Worm (Caenorhabditis elegans) whole organism, mixed stage, embryonic: ENCODE measurements around the gene ckc-1.

Experiments
- M03D4.4 ChIP-seq: sonication (generic microtip); optimal IDR thresholded peaks from 2 replicates; lab custom pipeline; 2017; ENCODE audit warnings: mild to moderate bottlenecking, missing genetic modification characterization, missing compliant biosample characterization
- bed-3 ChIP-seq: fragments of 200-800 bp; sonication (Bioruptor generic); optimal IDR thresholded peaks from 3 replicates; lab custom pipeline; 2018; ENCODE audit warnings: mild to moderate bottlenecking, missing genetic modification characterization, moderate library complexity, missing compliant biosample characterization
- blmp-1 ChIP-seq: fragments of 150-350 bp; optimal IDR thresholded peaks from 2 replicates; lab custom pipeline; 2014; ENCODE audit warnings: missing biosample characterization, missing genetic modification characterization
- ceh-39 ChIP-seq: fragments of 150-350 bp; optimal IDR thresholded peaks from 2 replicates; lab custom pipeline; 2014; ENCODE audit warnings: missing biosample characterization, missing genetic modification characterization
- ceh-43 ChIP-seq: fragments of 200-800 bp; sonication (Bioruptor generic); optimal IDR thresholded peaks from 2 replicates; lab custom pipeline; 2018; ENCODE audit warnings: mild to moderate bottlenecking, missing genetic modification characterization, moderate library complexity, missing compliant biosample characterization
- ceh-83 ChIP-seq: fragments of 200-800 bp; sonication (Bioruptor generic); optimal IDR thresholded peaks from 2 replicates; lab custom pipeline; 2018; ENCODE audit warnings: mild to moderate bottlenecking, missing genetic modification characterization, missing compliant biosample characterization
- ces-1 ChIP-seq: fragments of 150-350 bp; optimal IDR thresholded peaks from 2 replicates; lab custom pipeline; 2014; ENCODE audit warnings: missing biosample characterization, missing genetic modification reagents, missing genetic modification characterization
- cnd-1 ChIP-seq: fragments of 200-800 bp; sonication (Bioruptor generic); optimal IDR thresholded peaks from 2 replicates; lab custom pipeline; 2018; ENCODE audit warnings: mild to moderate bottlenecking, missing genetic modification characterization, missing compliant biosample characterization
- drap-1 ChIP-seq: fragments of 200-800 bp; sonication (Bioruptor generic); optimal IDR thresholded peaks from 3 replicates; lab custom pipeline; 2018; ENCODE audit warnings: mild to moderate bottlenecking, missing genetic modification characterization, missing compliant biosample characterization
- elt-1 ChIP-seq: sonication (generic microtip); optimal IDR thresholded peaks from 2 replicates; lab custom pipeline; 2017; ENCODE audit warnings: missing genetic modification characterization, mild to moderate bottlenecking, missing compliant biosample characterization, antibody characterized with exemption, moderate library complexity, borderline replicate concordance; ENCODE audit not compliant: insufficient read depth
- elt-3 ChIP-seq: fragments of 150-350 bp; optimal IDR thresholded peaks from 2 replicates; lab custom pipeline; 2014; ENCODE audit warnings: missing biosample characterization, missing genetic modification characterization
- flh-1 ChIP-seq: fragments of 200-800 bp; sonication (Bioruptor generic); optimal IDR thresholded peaks from 2 replicates; lab custom pipeline; 2018; ENCODE audit warnings: mild to moderate bottlenecking, missing genetic modification characterization, moderate library complexity, missing compliant biosample characterization
- ham-2 ChIP-seq: fragments of 200-800 bp; sonication (Bioruptor generic); optimal IDR thresholded peaks from 2 replicates; lab custom pipeline; 2018; ENCODE audit warnings: mild to moderate bottlenecking, missing genetic modification characterization, missing compliant biosample characterization
- hlh-1 ChIP-seq: fragments of 150-350 bp; optimal IDR thresholded peaks from 2 replicates; lab custom pipeline; 2014; ENCODE audit warnings: missing biosample characterization, missing genetic modification reagents, missing genetic modification characterization
- lin-13 ChIP-seq: fragments of 150-350 bp; optimal IDR thresholded peaks from 2 replicates; lab custom pipeline; 2014; ENCODE audit warnings: missing biosample characterization, missing genetic modification characterization
- lin-32 ChIP-seq: fragments of 200-800 bp; sonication (Bioruptor generic); optimal IDR thresholded peaks from 2 replicates; lab custom pipeline; 2018; ENCODE audit warnings: mild to moderate bottlenecking, missing genetic modification characterization, missing compliant biosample characterization
- lsy-2 ChIP-seq: fragments of 150-350 bp; optimal IDR thresholded peaks from 2 replicates; lab custom pipeline; 2014; ENCODE audit warnings: missing biosample characterization, missing genetic modification characterization
- mab-5 ChIP-seq: fragments of 150-350 bp; optimal IDR thresholded peaks from 2 replicates; lab custom pipeline; 2014; ENCODE audit warnings: missing biosample characterization, missing genetic modification characterization
- mep-1 ChIP-seq: fragments of 150-350 bp; optimal IDR thresholded peaks from 2 replicates; lab custom pipeline; 2017; ENCODE audit warnings: missing biosample characterization, missing genetic modification reagents, missing genetic modification characterization, inconsistent platforms
- mls-2 ChIP-seq: sonication (generic microtip); optimal IDR thresholded peaks from 2 replicates; lab custom pipeline; 2016; ENCODE audit warnings: mild to moderate bottlenecking, missing genetic modification characterization, moderate library complexity, missing compliant biosample characterization
- nhr-12 ChIP-seq: fragments of 150-350 bp; optimal IDR thresholded peaks from 2 replicates; lab custom pipeline; 2014; ENCODE audit warnings: missing biosample characterization, missing genetic modification characterization
- nhr-2 ChIP-seq: fragments of 150-350 bp; optimal IDR thresholded peaks from 2 replicates; lab custom pipeline; 2014; ENCODE audit warnings: missing biosample characterization, missing genetic modification characterization
- nhr-237 ChIP-seq: fragments of 150-350 bp; optimal IDR thresholded peaks from 2 replicates; lab custom pipeline; 2014; ENCODE audit warnings: missing biosample characterization, missing genetic modification characterization
- nhr-28 ChIP-seq: fragments of 150-350 bp; optimal IDR thresholded peaks from 2 replicates; lab custom pipeline; 2014; ENCODE audit warnings: missing biosample characterization, missing genetic modification characterization
- nhr-76 ChIP-seq: sonication (generic microtip); optimal IDR thresholded peaks from 2 replicates; lab custom pipeline; 2017; ENCODE audit warnings: missing biosample characterization, missing genetic modification characterization
- sem-2 ChIP-seq: fragments of 200-800 bp; sonication (Bioruptor generic); optimal IDR thresholded peaks from 2 replicates; lab custom pipeline; 2018; ENCODE audit warnings: mild to moderate bottlenecking, missing genetic modification characterization, missing compliant biosample characterization
- snpc-4 ChIP-seq: fragments of 150-350 bp; optimal IDR thresholded peaks from 2 replicates; lab custom pipeline; 2014; ENCODE audit warnings: missing biosample characterization, missing genetic modification characterization
- sptf-1 ChIP-seq: sonication (generic microtip); optimal IDR thresholded peaks from 2 replicates; lab custom pipeline; 2017; ENCODE audit warnings: mild to moderate bottlenecking, missing genetic modification characterization, moderate library complexity, missing compliant biosample characterization
- tbx-8 ChIP-seq: fragments of 200-800 bp; sonication (Bioruptor generic); optimal IDR thresholded peaks from 2 replicates; lab custom pipeline; 2018; ENCODE audit warnings: mild to moderate bottlenecking, missing genetic modification characterization, moderate library complexity, missing compliant biosample characterization
- unc-39 ChIP-seq: fragments of 150-350 bp; optimal IDR thresholded peaks from 2 replicates; lab custom pipeline; 2014; ENCODE audit warnings: missing biosample characterization, missing genetic modification characterization
- unc-62 ChIP-seq: fragments of 150-350 bp; optimal IDR thresholded peaks from 2 replicates; lab custom pipeline; 2014; ENCODE audit warnings: missing biosample characterization, missing genetic modification reagents, missing genetic modification characterization
- zip-8 ChIP-seq: fragments of 150-350 bp; optimal IDR thresholded peaks from 2 replicates; lab custom pipeline; 2014; ENCODE audit warnings: missing biosample characterization, missing genetic modification characterization
- ztf-11 ChIP-seq: fragments of 150-350 bp; optimal IDR thresholded peaks from 2 replicates; lab custom pipeline; 2014; ENCODE audit warnings: missing biosample characterization, missing genetic modification characterization

Gene ckc-1

ce11 chrX:3552948-3553347 is 23.5 kb upstream of the ckc-1 start:
- no peak for TF ChIP-seq nhr-12
- no peak for TF ChIP-seq snpc-4 (tag; lab: Kevin White, UChicago)
- TF ChIP-seq nhr-76 (tag; lab: Kevin White, UChicago): no peak
- TF ChIP-seq nhr-28 (tag; lab: Kevin White, UChicago): no peak
- no peak for TF ChIP-seq unc-39 (tag; lab: Kevin White, UChicago)
- no peak for TF ChIP-seq sptf-1 (tag; lab: Kevin White, UChicago)
- TF ChIP-seq sem-2 (GFP tag; lab: Kevin White, UChicago): no peak
- no peak for TF ChIP-seq mls-2 (tag; lab: Kevin White, UChicago)
- TF ChIP-seq lin-13 (tag; lab: Kevin White, UChicago): no peak
- no peak for TF ChIP-seq nhr-237 (tag; lab: Kevin White, UChicago)
- TF ChIP-seq bed-3 (GFP tag; lab: Kevin White, UChicago): no peak
- no peak for TF ChIP-seq ces-1 (GFP tag; lab: Kevin White, UChicago)
- TF ChIP-seq hlh-1 (tag; lab: Kevin White, UChicago): no peak
- no peak for TF ChIP-seq elt-1 (tag; lab: Kevin White, UChicago)
- TF ChIP-seq mep-1 (tag; lab: Kevin White, UChicago): no peak
- TF ChIP-seq lin-32: no peak
- no peak for TF ChIP-seq nhr-2 (tag; lab: Kevin White, UChicago)
- TF ChIP-seq flh-1 (GFP tag; lab: Kevin White, UChicago): no peak

- TF ChIP-seq tbx-8 (GFP tag; lab: Kevin White, UChicago) (no peak), ceh-39 (tag; lab: Kevin White, UChicago) (no peak), ceh-43 (no peak), unc-39 (tag; lab: Kevin White, UChicago) (no peak), M03D4.4 (no peak), drap-1 (no peak), nhr-237 (tag; lab: Kevin White, UChicago) (no peak), nhr-12 (no peak), bed-3 (GFP tag; lab: Kevin White, UChicago) (no peak), ceh-83 (GFP tag; lab: Kevin White, UChicago) (no peak), nhr-2 (tag; lab: Kevin White, UChicago) (no peak), lin-13 (tag; lab: Kevin White, UChicago) (no peak), mls-2 (tag; lab: Kevin White, UChicago) (no peak), unc-62 (GFP tag; lab: Kevin White, UChicago) (no peak), elt-3 (no peak), sptf-1 (tag; lab: Kevin White, UChicago) (no peak), lsy-2 (tag; lab: Kevin White, UChicago) (no peak), blmp-1 (tag; lab: Kevin White, UChicago) (no peak)
These were observed 22.7 kb upstream of the ckc-1 start for ce11 chrX:3553687-3554086.

ce11 chrX:3554117-3554516 is 22.3 kb upstream of the ckc-1 start:
- no peak for TF ChIP-seq M03D4.4
- TF ChIP-seq flh-1 (GFP tag; lab: Kevin White, UChicago): no peak
- no peak for TF ChIP-seq drap-1
- no peak for TF ChIP-seq cnd-1 (tag; lab: Kevin White, UChicago)
- TF ChIP-seq bed-3 (GFP tag; lab: Kevin White, UChicago): no peak
- no peak for TF ChIP-seq ztf-11
- TF ChIP-seq sptf-1 (tag; lab: Kevin White, UChicago): no peak
- TF ChIP-seq nhr-2 (tag; lab: Kevin White, UChicago): no peak
- TF ChIP-seq zip-8 (tag; lab: Kevin White, UChicago): no peak
- TF ChIP-seq mls-2 (tag; lab: Kevin White, UChicago): no peak

DNA sequence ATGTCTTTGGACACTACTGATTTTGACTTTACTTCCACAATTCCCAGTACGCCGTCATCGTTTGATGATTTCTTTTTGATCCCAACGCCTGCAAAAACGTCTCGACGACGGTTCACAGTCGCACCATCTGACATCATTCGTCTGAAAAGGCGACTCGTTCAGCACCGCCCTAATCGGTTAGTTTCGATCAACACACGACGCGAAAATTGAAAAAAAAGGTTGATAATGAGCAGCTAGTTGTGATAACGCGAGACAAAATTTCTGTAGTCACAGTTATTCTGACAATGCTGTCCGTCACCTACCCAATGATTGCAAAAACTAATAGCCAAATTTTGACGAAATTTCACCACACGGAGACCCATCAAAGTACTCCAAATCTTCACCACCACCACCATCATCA is 20.5 kb upstream of the ckc-1 start:
- TF ChIP-seq mab-5 (tag; lab: Kevin White, UChicago) (no peak), sem-2 (GFP tag; lab: Kevin White, UChicago) (no peak), unc-39 (tag; lab: Kevin White, UChicago) (no peak), unc-62 (GFP tag; lab: Kevin White, UChicago) (no peak), nhr-12 (no peak), ceh-39 (tag; lab: Kevin White, UChicago) (no peak), lin-32 (no peak), flh-1 (GFP tag; lab: Kevin White, UChicago) (no peak), ham-2 (GFP tag; lab: Kevin White, UChicago) (no peak)
